Fruit fly (Drosophila melanogaster) S2 (cell line): ENCODE results near the gene Arl5.

Source experiments
- CG8478 ChIP-seq: fragments of >200 bp; optimal IDR thresholded peaks from 2 replicates; lab custom pipeline; 2018
- CTCF ChIP-seq, 2 experiments: fragments of >200 bp; optimal IDR thresholded peaks; 2 replicates each; lab custom pipeline; 2018

DNA sequence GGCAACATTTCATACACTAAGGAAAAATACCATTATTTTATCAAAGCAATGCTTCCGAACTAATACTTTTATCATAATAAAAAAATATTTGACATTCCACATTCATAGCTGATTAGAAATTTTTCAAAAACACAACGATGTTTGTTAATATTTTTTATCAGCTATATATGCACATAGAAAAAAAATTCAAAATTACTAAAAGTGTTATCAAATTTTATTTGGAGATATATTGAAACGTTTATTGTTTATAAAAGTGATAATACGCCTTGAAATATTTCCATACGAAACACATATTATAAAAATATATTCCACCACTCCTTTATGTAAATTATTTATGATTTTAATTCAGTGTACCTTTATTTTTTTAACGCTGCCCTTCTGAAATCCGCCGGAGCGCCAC, 13.9 kb downstream of the Arl5 start:
- TF ChIP-seq CG8478 (no peak), CTCF (optimal IDR thresholded peaks at IDR 0.05; lab: Kevin White, UChicago) (no peak)
